Fruit fly (Drosophila melanogaster) whole organism, prepupa: Measurements from ENCODE around the gene CG9257.

Experiments used
- Blimp-1 ChIP-seq: fragments of 200-800 bp; sonication (Bioruptor generic); optimal IDR thresholded peaks from 3 replicates; lab custom pipeline; 2017; ENCODE audit warnings: missing biosample characterization, missing genetic modification characterization, mild to moderate bottlenecking, moderate library complexity, missing genetic modification reagents
- CG15336 ChIP-seq: fragments of 200-800 bp; sonication (Bioruptor generic); IDR thresholded peaks from 2 replicates; pipeline ENCODE4 v1.3.6; 2022; ENCODE audit warnings: missing biosample characterization, missing genetic modification characterization
- CG32006 ChIP-seq: fragments of 200-800 bp; sonication (Bioruptor generic); optimal IDR thresholded peaks from 3 replicates; lab custom pipeline; 2017; ENCODE audit warnings: missing biosample characterization, mild to moderate bottlenecking, missing genetic modification characterization
- CG6276 ChIP-seq: fragments of 200-800 bp; sonication (Bioruptor generic); optimal IDR thresholded peaks from 2 replicates; lab custom pipeline; 2017; ENCODE audit warnings: missing biosample characterization, mild to moderate bottlenecking, missing genetic modification characterization
- Gug ChIP-seq: fragments of 200-800 bp; sonication (Bioruptor generic); IDR thresholded peaks from 2 replicates; pipeline ENCODE4 v1.3.6; 2022; ENCODE audit warnings: missing biosample characterization, missing genetic modification characterization
- Lpt ChIP-seq: fragments of 200-800 bp; sonication (Bioruptor generic); optimal IDR thresholded peaks from 3 replicates; lab custom pipeline; 2016; ENCODE audit warnings: missing biosample characterization, missing genetic modification characterization
- Met ChIP-seq: fragments of 200-800 bp; sonication (Bioruptor generic); optimal IDR thresholded peaks from 3 replicates; lab custom pipeline; 2016; ENCODE audit warnings: missing biosample characterization, missing genetic modification characterization
- eg ChIP-seq: fragments of 200-800 bp; sonication (Bioruptor generic); IDR thresholded peaks from 3 replicates; pipeline ENCODE4 v1.3.6; 2022; ENCODE audit warnings: missing biosample characterization, missing genetic modification characterization
- svp ChIP-seq: fragments of 200-800 bp; sonication (Bioruptor generic); peaks from one replicate; lab custom pipeline; 2016; ENCODE audit warnings: missing biosample characterization, missing genetic modification characterization

dm6 chr2L:21088651-21089050, 13.9 kb upstream of the CG9257 start, which contains the start of gene ppk13:
- no peak for TF ChIP-seq svp (GFP tag; lab: Kevin White, UChicago)
- no peak for TF ChIP-seq CG32006 (GFP tag; lab: Kevin White, UChicago)
- TF ChIP-seq CG6276 (GFP tag; lab: Kevin White, UChicago) = no peak
- no peak for TF ChIP-seq CG15336 (GFP tag; lab: Robert Waterston, UW)
- TF ChIP-seq Blimp-1 (GFP tag; lab: Kevin White, UChicago) = no peak
- no peak for TF ChIP-seq eg (GFP tag; lab: Robert Waterston, UW)
- TF ChIP-seq Lpt (GFP tag; lab: Kevin White, UChicago) = no peak
- TF ChIP-seq Gug = no peak
- TF ChIP-seq Met (GFP tag; lab: Kevin White, UChicago) = no peak
